Fruit fly (Drosophila melanogaster): ENCODE measurements around the gene Had1.
A peak's percentile ranks its signal among the peaks of the same experiment; 100 is the strongest.

Had1 gene

dm6 chrX:16313078-16313875, 4.8 kb upstream of the Had1 start, which contains the start of the genes CG9915 and SWIP:
TSS of gene CG9915 (minus strand) at chrX:16313138.
TSS of gene SWIP (plus strand) at chrX:16313709.
- TF ChIP-seq PHDP (tag; optimal IDR thresholded peaks at IDR 0.05) (no peak), slbo (GFP tag; IDR thresholded peaks at IDR 0.05) (peak; percentile 36; the same call in 1 of the 2 replicates), Ssrp (tag; optimal IDR thresholded peaks at IDR 0.05) (peak; percentile 7), CG15514 (GFP tag; optimal IDR thresholded peaks at IDR 0.05) (peak; percentile 19), Nf-YB (GFP tag; optimal IDR thresholded peaks at IDR 0.05) (no peak), BEAF-32 (GFP tag; optimal IDR thresholded peaks at IDR 0.05) (peak; percentile 30), C15 (GFP tag; IDR thresholded peaks at IDR 0.05) (no peak), h (optimal IDR thresholded peaks at IDR 0.05) (no peak), Bgb (GFP tag; IDR thresholded peaks at IDR 0.05; ENCODE audit: partially characterized antibody) (peak; percentile 73), ro (GFP tag; IDR thresholded peaks at IDR 0.05) (no peak), ssp (GFP tag; IDR thresholded peaks at IDR 0.05) (no peak), btn (GFP tag; optimal IDR thresholded peaks at IDR 0.05) (no peak), CG15696 (tag; optimal IDR thresholded peaks at IDR 0.05) (peak; percentile 62), CG13894 (tag; optimal IDR thresholded peaks at IDR 0.05) (no peak), CG6791 (GFP tag; IDR thresholded peaks at IDR 0.05; ENCODE audit: partially characterized antibody) (peak; percentile 74), wdn (GFP tag; IDR thresholded peaks at IDR 0.05) (no peak), CG30020 (tag; optimal IDR thresholded peaks at IDR 0.05) (peak; percentile 95), CG1024 (GFP tag; IDR thresholded peaks at IDR 0.05) (peak; percentile 69), CG17829 (tag; optimal IDR thresholded peaks at IDR 0.05) (peak; percentile 23), sna (GFP tag; IDR thresholded peaks at IDR 0.05; ENCODE audit: partially characterized antibody) (peak; percentile 41; the same call in 1 of the 2 replicates), gem (tag; optimal IDR thresholded peaks at IDR 0.05) (peak; percentile 40), MBD-R2 (GFP tag; IDR thresholded peaks at IDR 0.05) (peak; percentile 27; the same call in 1 of the 2 replicates), nmo (GFP tag; optimal IDR thresholded peaks at IDR 0.05) (peak; percentile 13), Xrp1 (GFP tag; IDR thresholded peaks at IDR 0.05) (peak; percentile 26; the same call in 1 of the 2 replicates), CG10979 (tag; optimal IDR thresholded peaks at IDR 0.05) (peak; percentile 22), dmrt11E (tag; optimal IDR thresholded peaks at IDR 0.05) (peak; percentile 51), YL-1 (GFP tag; optimal IDR thresholded peaks at IDR 0.05) (peak; percentile 1), CG10267 (tag; optimal IDR thresholded peaks at IDR 0.05) (peak; percentile 16), CG6689 (GFP tag; IDR thresholded peaks at IDR 0.05) (no peak), Dp (GFP tag; optimal IDR thresholded peaks at IDR 0.05) (peak; percentile 43), schlank (tag; optimal IDR thresholded peaks at IDR 0.05) (no peak), CG6813 (GFP tag; optimal IDR thresholded peaks at IDR 0.05) (no peak), CG31441 (GFP tag; IDR thresholded peaks at IDR 0.05) (0 out of 2 replicates have a peak, but pooled peaks have one; percentile 14), pros (GFP tag; optimal IDR thresholded peaks at IDR 0.05) (no peak), Mes4 (GFP tag; optimal IDR thresholded peaks at IDR 0.05) (no peak), nerfin-2 (GFP tag; IDR thresholded peaks at IDR 0.05; ENCODE audit: partially characterized antibody) (peak; percentile 77), ci (GFP tag; IDR thresholded peaks at IDR 0.05) (0 out of 3 replicates have a peak, but pooled peaks have one; percentile 25), CG5245 (GFP tag; optimal IDR thresholded peaks at IDR 0.05) (no peak), bab2 (GFP tag; optimal IDR thresholded peaks at IDR 0.05) (no peak), CG8290 (GFP tag; optimal IDR thresholded peaks at IDR 0.05) (peak; percentile 50), CG8290 (tag; optimal IDR thresholded peaks at IDR 0.05) (peak in 1 of 2 experiments; percentile 47), CG9727 (GFP tag; optimal IDR thresholded peaks at IDR 0.05) (peak; percentile 22), CG11560 (tag; IDR thresholded peaks at IDR 0.05) (no peak), Fer2 (tag; optimal IDR thresholded peaks at IDR 0.05) (no peak), Dref (GFP tag; IDR thresholded peaks at IDR 0.05) (peak; percentile 68), CG8944 (GFP tag; optimal IDR thresholded peaks at IDR 0.05) (no peak), hb (GFP tag; IDR thresholded peaks at IDR 0.05; ENCODE audit: partially characterized antibody) (peak; percentile 77), pfk (GFP tag; optimal IDR thresholded peaks at IDR 0.05) (peak; percentile 97), Rfx (GFP tag; IDR thresholded peaks at IDR 0.05) (peak; percentile 50; the same call in 1 of the 2 replicates)

Measured in whole organism, embryonic.